Fruit fly (Drosophila melanogaster) whole organism, embryonic: ENCODE measurements around the gene CG13248.

Source experiments
- Atf-2 ChIP-seq: fragments of 200-800 bp; sonication (Bioruptor generic); optimal IDR thresholded peaks from 2 replicates; lab custom pipeline; 2016; ENCODE audit warnings: missing biosample characterization, missing genetic modification characterization
- C15 ChIP-seq: fragments of 200-800 bp; sonication (Bioruptor generic); IDR thresholded peaks from 3 replicates; pipeline ENCODE4 v1.3.6; 2022; ENCODE audit warnings: missing biosample characterization, missing genetic modification characterization
- CG10274 ChIP-seq: fragments of 200-800 bp; sonication (Bioruptor generic); optimal IDR thresholded peaks from 3 replicates; lab custom pipeline; 2017; ENCODE audit warnings: missing biosample characterization, mild to moderate bottlenecking, missing genetic modification characterization
- CG10431 ChIP-seq: fragments of 200-800 bp; sonication (Bioruptor generic); optimal IDR thresholded peaks from 3 replicates; lab custom pipeline; 2018; ENCODE audit warnings: missing biosample characterization, mild to moderate bottlenecking, missing genetic modification characterization
- CG10462 ChIP-seq: fragments of 200-800 bp; sonication (Bioruptor generic); optimal IDR thresholded peaks from 2 replicates; lab custom pipeline; 2016; ENCODE audit warnings: missing biosample characterization, missing genetic modification characterization
- CG10959 ChIP-seq: fragments of 200-800 bp; sonication (Bioruptor generic); IDR thresholded peaks from 2 replicates; pipeline ENCODE4 v1.3.6; 2022; ENCODE audit warnings: missing biosample characterization, missing genetic modification characterization
- CG10979 ChIP-seq: fragments of 200-800 bp; sonication (Bioruptor generic); optimal IDR thresholded peaks from 2 replicates; lab custom pipeline; 2018; ENCODE audit warnings: missing biosample characterization, mild to moderate bottlenecking, missing genetic modification characterization, moderate library complexity
- CG11504 ChIP-seq: fragments of 200-800 bp; sonication (Bioruptor generic); optimal IDR thresholded peaks from 3 replicates; lab custom pipeline; 2019; ENCODE audit warnings: missing biosample characterization, mild to moderate bottlenecking, missing genetic modification characterization, moderate library complexity
- CG15696 ChIP-seq: fragments of 200-800 bp; sonication (Bioruptor generic); optimal IDR thresholded peaks from 2 replicates; lab custom pipeline; 2019; ENCODE audit warnings: missing biosample characterization, mild to moderate bottlenecking, missing genetic modification characterization, moderate library complexity
- CG1832 ChIP-seq: fragments of 200-800 bp; sonication (Bioruptor generic); optimal IDR thresholded peaks from 2 replicates; lab custom pipeline; 2017; ENCODE audit warnings: missing biosample characterization, mild to moderate bottlenecking, missing genetic modification characterization, inconsistent platforms
- CG31365 ChIP-seq: fragments of 200-800 bp; sonication (Bioruptor generic); optimal IDR thresholded peaks from 2 replicates; lab custom pipeline; 2018; ENCODE audit warnings: missing biosample characterization, mild to moderate bottlenecking, missing genetic modification characterization
- CG32767 ChIP-seq: fragments of 200-800 bp; sonication (Bioruptor generic); IDR thresholded peaks from 2 replicates; pipeline ENCODE4 v1.3.6; 2022; ENCODE audit warnings: missing biosample characterization, missing genetic modification characterization
- CG3281 ChIP-seq: fragments of 200-800 bp; sonication (Bioruptor generic); optimal IDR thresholded peaks from 3 replicates; lab custom pipeline; 2017; ENCODE audit warnings: missing biosample characterization, mild to moderate bottlenecking, missing genetic modification characterization
- CG34224 ChIP-seq: fragments of 200-800 bp; sonication (Bioruptor generic); IDR thresholded peaks from 3 replicates; pipeline ENCODE4 v1.3.6; 2022; ENCODE audit warnings: missing biosample characterization, missing genetic modification characterization; ENCODE audit not compliant: partially characterized antibody
- CG4404 ChIP-seq: fragments of 200-800 bp; sonication (Bioruptor generic); IDR thresholded peaks from 2 replicates; pipeline ENCODE4 v1.3.6; 2022; ENCODE audit warnings: missing biosample characterization, missing genetic modification characterization
- CG6683 ChIP-seq: fragments of 200-800 bp; sonication (Bioruptor generic); optimal IDR thresholded peaks from 2 replicates; lab custom pipeline; 2017; ENCODE audit warnings: missing biosample characterization, mild to moderate bottlenecking, missing genetic modification characterization, missing genetic modification reagents
- CG6765 ChIP-seq: fragments of 200-800 bp; sonication (Bioruptor generic); optimal IDR thresholded peaks from 3 replicates; lab custom pipeline; 2017; ENCODE audit warnings: missing biosample characterization, mild to moderate bottlenecking, missing genetic modification characterization
- CG6791 ChIP-seq: fragments of 200-800 bp; sonication (Bioruptor generic); IDR thresholded peaks from 3 replicates; pipeline ENCODE4 v1.3.6; 2022; ENCODE audit warnings: missing biosample characterization, missing genetic modification characterization; ENCODE audit not compliant: partially characterized antibody
- CG8944 ChIP-seq: fragments of 200-800 bp; sonication (Bioruptor generic); optimal IDR thresholded peaks from 3 replicates; lab custom pipeline; 2016; ENCODE audit warnings: missing biosample characterization, missing genetic modification characterization
- CG9437 ChIP-seq: fragments of 200-800 bp; sonication (Bioruptor generic); optimal IDR thresholded peaks from 2 replicates; lab custom pipeline; 2018; ENCODE audit warnings: missing biosample characterization, mild to moderate bottlenecking, missing genetic modification characterization
- CG9609 ChIP-seq: fragments of 200-800 bp; sonication (Bioruptor generic); optimal IDR thresholded peaks from 3 replicates; lab custom pipeline; 2016; ENCODE audit warnings: missing biosample characterization, missing genetic modification characterization
- Dp ChIP-seq: fragments of 200-800 bp; sonication (Bioruptor generic); optimal IDR thresholded peaks from 2 replicates; lab custom pipeline; 2018; ENCODE audit warnings: missing biosample characterization, mild to moderate bottlenecking, missing genetic modification characterization, moderate library complexity
- ERR ChIP-seq: fragments of 200-800 bp; sonication (Bioruptor generic); optimal IDR thresholded peaks from 2 replicates; lab custom pipeline; 2016; ENCODE audit warnings: missing biosample characterization, missing genetic modification characterization
- Elba2 ChIP-seq: fragments of 200-800 bp; sonication (Bioruptor generic); optimal IDR thresholded peaks from 3 replicates; lab custom pipeline; 2016; ENCODE audit warnings: missing biosample characterization, missing genetic modification characterization
- Hmr ChIP-seq: fragments of 200-800 bp; sonication (Bioruptor generic); optimal IDR thresholded peaks from 3 replicates; lab custom pipeline; 2017; ENCODE audit warnings: mild to moderate bottlenecking, missing biosample characterization, missing genetic modification reagents, missing genetic modification characterization
- Med ChIP-seq: fragments of 200-800 bp; sonication (Bioruptor generic); peaks from one replicate; lab custom pipeline; 2016; ENCODE audit warnings: missing biosample characterization, missing genetic modification characterization, mild to moderate bottlenecking, inconsistent platforms, moderate library complexity
- Meics ChIP-seq: fragments of 200-800 bp; sonication (Bioruptor generic); optimal IDR thresholded peaks from 2 replicates; lab custom pipeline; 2017; ENCODE audit warnings: missing biosample characterization, mild to moderate bottlenecking, missing genetic modification characterization
- Oli ChIP-seq: fragments of 200-800 bp; sonication (Bioruptor generic); optimal IDR thresholded peaks from 2 replicates; lab custom pipeline; 2018; ENCODE audit warnings: missing biosample characterization, mild to moderate bottlenecking, missing genetic modification characterization, moderate library complexity
- Ravus ChIP-seq: fragments of 200-800 bp; sonication (Bioruptor generic); IDR thresholded peaks from 2 replicates; pipeline ENCODE4 v1.3.6; 2022; ENCODE audit warnings: missing biosample characterization, missing genetic modification characterization
- Sin3A ChIP-seq: fragments of >200 bp; optimal IDR thresholded peaks from 2 replicates; lab custom pipeline; 2018
- Ssrp ChIP-seq: fragments of 200-800 bp; sonication (Bioruptor generic); optimal IDR thresholded peaks from 2 replicates; lab custom pipeline; 2018; ENCODE audit warnings: missing biosample characterization, mild to moderate bottlenecking, missing genetic modification characterization, moderate library complexity
- Xrp1 ChIP-seq: fragments of 200-800 bp; sonication (Bioruptor generic); IDR thresholded peaks from 2 replicates; pipeline ENCODE4 v1.3.6; 2022; ENCODE audit warnings: missing biosample characterization, missing genetic modification characterization
- ac ChIP-seq: fragments of 200-800 bp; sonication (Bioruptor generic); optimal IDR thresholded peaks from 3 replicates; lab custom pipeline; 2017; ENCODE audit warnings: missing biosample characterization, mild to moderate bottlenecking, missing genetic modification characterization
- ato ChIP-seq: fragments of 200-800 bp; sonication (Bioruptor generic); IDR thresholded peaks from 2 replicates; pipeline ENCODE4 v1.3.6; 2022; ENCODE audit warnings: missing biosample characterization, missing genetic modification characterization; ENCODE audit not compliant: partially characterized antibody
- bigmax ChIP-seq: fragments of 200-800 bp; sonication (Bioruptor generic); optimal IDR thresholded peaks from 2 replicates; lab custom pipeline; 2018; ENCODE audit warnings: missing biosample characterization, mild to moderate bottlenecking, missing genetic modification characterization
- bowl ChIP-seq: fragments of 200-800 bp; sonication (Bioruptor generic); IDR thresholded peaks from 2 replicates; pipeline ENCODE4 v1.3.6; 2022; ENCODE audit warnings: missing biosample characterization, missing genetic modification characterization
- br ChIP-seq: fragments of >200 bp; optimal IDR thresholded peaks from 2 replicates; lab custom pipeline; 2017
- dimm ChIP-seq: fragments of 200-800 bp; sonication (Bioruptor generic); IDR thresholded peaks from 2 replicates; pipeline ENCODE4 v1.3.6; 2022; ENCODE audit warnings: missing biosample characterization, missing genetic modification characterization
- ems ChIP-seq: fragments of 200-800 bp; sonication (Bioruptor generic); optimal IDR thresholded peaks from 3 replicates; lab custom pipeline; 2016; ENCODE audit warnings: missing biosample characterization, missing genetic modification characterization
- esg ChIP-seq: fragments of 200-800 bp; sonication (Bioruptor generic); conservative IDR thresholded peaks from 2 replicates; pipeline ENCODE4 v1.3.6; 2022; ENCODE audit warnings: missing biosample characterization, missing genetic modification characterization
- fd3F ChIP-seq: fragments of 200-800 bp; sonication (Bioruptor generic); optimal IDR thresholded peaks from 2 replicates; lab custom pipeline; 2018; ENCODE audit warnings: missing biosample characterization, mild to moderate bottlenecking, missing genetic modification characterization, moderate library complexity
- fd64A ChIP-seq: fragments of 200-800 bp; sonication (Bioruptor generic); optimal IDR thresholded peaks from 3 replicates; lab custom pipeline; 2018; ENCODE audit warnings: missing biosample characterization, mild to moderate bottlenecking, missing genetic modification characterization
- ham ChIP-seq: fragments of 200-800 bp; sonication (Bioruptor generic); IDR thresholded peaks from 2 replicates; pipeline ENCODE4 v1.3.6; 2022; ENCODE audit warnings: missing biosample characterization, missing genetic modification characterization
- insv ChIP-seq, 2 experiments: fragments of 200-800 bp; sonication (Bioruptor generic); optimal IDR thresholded peaks; 3 replicates each; lab custom pipeline; 2016 to 2018; ENCODE audit warnings: missing biosample characterization in 2 of 2, missing genetic modification characterization in 2 of 2
- jigr1 ChIP-seq: fragments of 200-800 bp; sonication (Bioruptor generic); IDR thresholded peaks from 3 replicates; pipeline ENCODE4 v1.3.6; 2022; ENCODE audit warnings: missing biosample characterization, missing genetic modification characterization
- odd ChIP-seq: fragments of 200-800 bp; sonication (Bioruptor generic); optimal IDR thresholded peaks from 2 replicates; lab custom pipeline; 2017; ENCODE audit warnings: missing biosample characterization, mild to moderate bottlenecking, missing genetic modification characterization
- pho ChIP-seq: fragments of 200-800 bp; sonication (Bioruptor generic); optimal IDR thresholded peaks from 2 replicates; lab custom pipeline; 2016; ENCODE audit warnings: missing biosample characterization, missing genetic modification characterization
- pita ChIP-seq: fragments of 200-800 bp; sonication (Bioruptor generic); optimal IDR thresholded peaks from 2 replicates; lab custom pipeline; 2017; ENCODE audit warnings: missing biosample characterization, mild to moderate bottlenecking, missing genetic modification characterization
- pum ChIP-seq: fragments of 200-800 bp; sonication (Bioruptor generic); optimal IDR thresholded peaks from 2 replicates; lab custom pipeline; 2016; ENCODE audit warnings: missing biosample characterization, missing genetic modification characterization
- salm ChIP-seq: fragments of 200-800 bp; sonication (Bioruptor generic); optimal IDR thresholded peaks from 2 replicates; lab custom pipeline; 2018; ENCODE audit warnings: missing biosample characterization, mild to moderate bottlenecking, missing genetic modification characterization
- schlank ChIP-seq: fragments of 200-800 bp; sonication (Bioruptor generic); optimal IDR thresholded peaks from 2 replicates; lab custom pipeline; 2018; ENCODE audit warnings: missing biosample characterization, mild to moderate bottlenecking, missing genetic modification characterization
- sens ChIP-seq: fragments of 200-800 bp; sonication (Bioruptor generic); peaks from one replicate; lab custom pipeline; 2016; ENCODE audit warnings: missing biosample characterization, missing genetic modification characterization

The CG13248 gene

dm6 chr3L:20447957-20448356, 37.6 kb upstream of the CG13248 start (continued):
- TF ChIP-seq Hmr (GFP tag; lab: Kevin White, UChicago) (peak; percentile 69), CG15696 (tag; lab: Kevin White, UChicago) (peak; percentile 70), salm (tag; lab: Kevin White, UChicago) (peak; percentile 31), br (lab: Kevin White, UChicago) (no peak), CG11504 (tag; lab: Kevin White, UChicago) (peak; percentile 17), dimm (no peak), ac (peak; percentile 50), pum (GFP tag; lab: Kevin White, UChicago) (no peak), CG6765 (GFP tag; lab: Kevin White, UChicago) (peak; percentile 69), bowl (GFP tag; lab: Robert Waterston, UW) (no peak), jigr1 (GFP tag; lab: Robert Waterston, UW) (no peak), pita (GFP tag; lab: Kevin White, UChicago) (no peak), CG6683 (GFP tag; lab: Kevin White, UChicago) (peak; percentile 20), Sin3A (lab: Kevin White, UChicago) (no peak), CG10431 (no peak), CG6791 (GFP tag; lab: Robert Waterston, UW) (no peak), fd64A (GFP tag; lab: Kevin White, UChicago) (peak; percentile 1), Meics (GFP tag; lab: Kevin White, UChicago) (peak; percentile 48), C15 (GFP tag; lab: Robert Waterston, UW) (no peak), CG4404 (GFP tag; lab: Robert Waterston, UW) (no peak), CG9437 (GFP tag; lab: Kevin White, UChicago) (no peak), Ravus (GFP tag; lab: Robert Waterston, UW) (no peak), CG8944 (GFP tag; lab: Kevin White, UChicago) (no peak), CG3281 (GFP tag; lab: Kevin White, UChicago) (peak; percentile 80), CG10979 (tag; lab: Kevin White, UChicago) (no peak), Med (GFP tag; lab: Kevin White, UChicago) (peak; percentile 77), odd (GFP tag; lab: Kevin White, UChicago) (peak; percentile 62), esg (GFP tag; lab: Robert Waterston, UW) (no peak), Xrp1 (GFP tag; lab: Robert Waterston, UW) (peak; percentile 20; the same call in 1 of the 2 replicates), ems (GFP tag; lab: Kevin White, UChicago) (no peak), ato (no peak), Ssrp (no peak), CG32767 (GFP tag; lab: Robert Waterston, UW) (no peak), CG10959 (GFP tag; lab: Robert Waterston, UW) (no peak), insv (GFP tag; optimal IDR thresholded peaks at IDR 0.05; lab: Kevin White, UChicago) (peak in 1 of 2 experiments; percentile 10), CG10462 (GFP tag; lab: Kevin White, UChicago) (no peak), ham (GFP tag; lab: Robert Waterston, UW) (no peak), bigmax (GFP tag; lab: Kevin White, UChicago) (no peak), Oli (no peak), CG1832 (no peak), Dp (GFP tag; lab: Kevin White, UChicago) (no peak), sens (no peak), CG10274 (GFP tag; lab: Kevin White, UChicago) (no peak), CG9609 (GFP tag; lab: Kevin White, UChicago) (no peak), pho (GFP tag; lab: Kevin White, UChicago) (no peak), Elba2 (no peak), schlank (tag; lab: Kevin White, UChicago) (peak; percentile 63), ERR (no peak), fd3F (GFP tag; lab: Kevin White, UChicago) (peak; percentile 61), CG31365 (peak; percentile 36), CG34224 (no peak), Atf-2 (no peak)
